Worm (Caenorhabditis elegans): ENCODE data around the gene F10C2.5.

DNA sequence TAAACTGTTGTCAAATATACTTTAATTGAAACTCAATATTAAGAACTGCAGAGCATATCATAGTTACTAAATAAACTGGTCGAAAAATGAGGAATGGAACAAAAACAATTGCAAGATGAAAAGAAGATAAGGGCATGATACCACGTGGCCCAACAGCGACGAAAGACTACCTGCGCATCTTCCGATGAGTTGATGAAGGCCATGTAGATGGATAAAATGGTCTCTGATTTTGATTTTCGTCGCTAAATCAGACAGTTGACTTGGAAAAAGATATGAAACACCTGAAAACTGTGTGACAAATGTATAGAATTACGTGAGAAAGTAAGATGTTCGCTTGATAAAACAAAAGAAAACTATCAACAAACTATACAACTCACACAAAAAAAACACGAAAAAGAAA is 26.3 kb downstream of the F10C2.5 start:
- TF ChIP-seq elt-1 (tag; optimal IDR thresholded peaks at IDR 0.05; ENCODE audit: borderline replicate concordance, insufficient read depth) (no peak), mls-2 (tag; optimal IDR thresholded peaks at IDR 0.05) (no peak)

All from whole organism, mixed stage, embryonic.